Fruit fly (Drosophila melanogaster): ENCODE data around the gene CG10588.

DNA sequence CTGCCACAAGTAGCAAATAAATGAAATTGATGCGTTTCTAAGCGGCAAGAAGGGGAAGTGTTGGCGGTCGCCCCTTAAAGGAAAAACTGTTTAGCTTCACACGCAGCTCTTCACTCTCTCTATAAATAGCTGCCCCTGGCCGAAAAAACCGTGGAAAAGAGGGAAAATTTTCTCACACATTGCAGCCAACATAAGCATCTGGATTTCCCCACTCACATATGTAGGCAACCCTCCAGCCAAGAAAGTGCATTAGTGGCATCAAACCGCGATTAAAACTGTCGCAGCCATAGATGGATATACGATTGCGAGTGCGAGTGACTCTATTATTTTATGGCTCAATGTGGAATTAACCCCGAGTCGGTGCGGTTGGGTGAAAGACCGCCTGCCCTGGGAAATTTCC lies 24.2 kb upstream of the CG10588 start:
- no peak for TF ChIP-seq CG32121 (GFP tag; IDR thresholded peaks at IDR 0.05)
- TF ChIP-seq CG4496 (GFP tag; IDR thresholded peaks at IDR 0.05), result no peak
- TF ChIP-seq D1 (tag; optimal IDR thresholded peaks at IDR 0.05), result no peak
- TF ChIP-seq Ets98B (GFP tag; IDR thresholded peaks at IDR 0.05), result no peak
- no peak for TF ChIP-seq CG15710 (tag; optimal IDR thresholded peaks at IDR 0.05)
- TF ChIP-seq Pif1A (GFP tag; optimal IDR thresholded peaks at IDR 0.05), result no peak
- no peak for TF ChIP-seq CG12605 (GFP tag; IDR thresholded peaks at IDR 0.05)
- TF ChIP-seq Pif1B (GFP tag; optimal IDR thresholded peaks at IDR 0.05), result no peak
- TF ChIP-seq CG9948 (tag; optimal IDR thresholded peaks at IDR 0.05), result no peak
- no peak for TF ChIP-seq EcR (GFP tag; optimal IDR thresholded peaks at IDR 0.05)

All from whole organism, pupa.